Worm (Caenorhabditis elegans): Measurements from ENCODE around the gene ehn-3.

The ehn-3 gene

ce11 chrIV:5396769-5397168, 22.3 kb downstream of the ehn-3 start, which contains the start of gene ZK616.3:
Gene ZK616.3 (plus strand): TSS chrIV:5397069.
- TF ChIP-seq cnd-1 (tag; optimal IDR thresholded peaks at IDR 0.05) (no peak), blmp-1 (tag; optimal IDR thresholded peaks at IDR 0.05) (no peak), nhr-237 (tag; optimal IDR thresholded peaks at IDR 0.05) (no peak), mep-1 (tag; optimal IDR thresholded peaks at IDR 0.05) (no peak), mls-2 (tag; optimal IDR thresholded peaks at IDR 0.05) (no peak), mab-5 (tag; optimal IDR thresholded peaks at IDR 0.05) (no peak), M03D4.4 (tag; optimal IDR thresholded peaks at IDR 0.05) (no peak), ham-2 (GFP tag; optimal IDR thresholded peaks at IDR 0.05) (no peak), nhr-12 (tag; optimal IDR thresholded peaks at IDR 0.05) (no peak), elt-3 (tag; optimal IDR thresholded peaks at IDR 0.05) (no peak), unc-62 (GFP tag; optimal IDR thresholded peaks at IDR 0.05) (no peak), lin-32 (GFP tag; optimal IDR thresholded peaks at IDR 0.05) (no peak), snpc-4 (tag; optimal IDR thresholded peaks at IDR 0.05) (no peak)

ce11 chrIV:5394687-5395086, 24.3 kb downstream of the ehn-3 start, which contains the start of the genes perm-3 and swsn-6:
Gene perm-3 (minus strand): TSS chrIV:5394804.
Gene swsn-6 (plus strand): TSS chrIV:5395033.
- TF ChIP-seq sptf-1 (tag; optimal IDR thresholded peaks at IDR 0.05) (no peak), mep-1 (tag; optimal IDR thresholded peaks at IDR 0.05) (peak; percentile 39), sem-2 (GFP tag; optimal IDR thresholded peaks at IDR 0.05) (no peak), ceh-39 (tag; optimal IDR thresholded peaks at IDR 0.05) (peak; percentile 49), mls-2 (tag; optimal IDR thresholded peaks at IDR 0.05) (no peak), ces-1 (GFP tag; optimal IDR thresholded peaks at IDR 0.05) (peak; percentile 60), drap-1 (GFP tag; optimal IDR thresholded peaks at IDR 0.05) (no peak), lsy-2 (tag; optimal IDR thresholded peaks at IDR 0.05) (peak; percentile 65), lin-13 (tag; optimal IDR thresholded peaks at IDR 0.05) (peak; percentile 88), elt-3 (tag; optimal IDR thresholded peaks at IDR 0.05) (no peak), unc-39 (tag; optimal IDR thresholded peaks at IDR 0.05) (no peak), blmp-1 (tag; optimal IDR thresholded peaks at IDR 0.05) (no peak), pha-4 (tag; optimal IDR thresholded peaks at IDR 0.05) (peak; percentile 58), nhr-12 (tag; optimal IDR thresholded peaks at IDR 0.05) (no peak), zip-8 (tag; optimal IDR thresholded peaks at IDR 0.05) (no peak), unc-120 (tag; optimal IDR thresholded peaks at IDR 0.05; ENCODE audit: poor library complexity, severe bottlenecking) (no peak), tbx-8 (GFP tag; optimal IDR thresholded peaks at IDR 0.05) (no peak), mab-5 (tag; optimal IDR thresholded peaks at IDR 0.05) (no peak), ceh-83 (GFP tag; optimal IDR thresholded peaks at IDR 0.05) (no peak), ham-2 (GFP tag; optimal IDR thresholded peaks at IDR 0.05) (no peak), flh-1 (GFP tag; optimal IDR thresholded peaks at IDR 0.05) (no peak), hlh-1 (tag; optimal IDR thresholded peaks at IDR 0.05) (peak; percentile 28), bed-3 (GFP tag; optimal IDR thresholded peaks at IDR 0.05) (no peak), cnd-1 (tag; optimal IDR thresholded peaks at IDR 0.05) (peak; percentile 14)

ce11 chrIV:5393566-5393965, 25.5 kb downstream of the ehn-3 start:
- TF ChIP-seq mls-2 (tag; optimal IDR thresholded peaks at IDR 0.05) (no peak), unc-39 (tag; optimal IDR thresholded peaks at IDR 0.05) (no peak), ham-2 (GFP tag; optimal IDR thresholded peaks at IDR 0.05) (no peak), nhr-237 (tag; optimal IDR thresholded peaks at IDR 0.05) (no peak), ceh-83 (GFP tag; optimal IDR thresholded peaks at IDR 0.05) (no peak), ceh-43 (GFP tag; optimal IDR thresholded peaks at IDR 0.05) (no peak), zip-8 (tag; optimal IDR thresholded peaks at IDR 0.05) (no peak), pha-4 (tag; optimal IDR thresholded peaks at IDR 0.05) (no peak), snpc-4 (tag; optimal IDR thresholded peaks at IDR 0.05) (no peak), M03D4.4 (tag; optimal IDR thresholded peaks at IDR 0.05) (no peak), unc-120 (tag; optimal IDR thresholded peaks at IDR 0.05; ENCODE audit: poor library complexity, severe bottlenecking) (no peak), sptf-1 (tag; optimal IDR thresholded peaks at IDR 0.05) (no peak), unc-62 (GFP tag; optimal IDR thresholded peaks at IDR 0.05) (no peak)

ce11 chrIV:5391507-5392057, 27.4 kb downstream of the ehn-3 start, which contains the start of the genes htp-1 and ZK616.5:
Gene htp-1 (minus strand): TSS chrIV:5391557.
Gene ZK616.5 (plus strand): TSS chrIV:5391929.
- TF ChIP-seq unc-62 (GFP tag; optimal IDR thresholded peaks at IDR 0.05) (no peak), pha-4 (tag; optimal IDR thresholded peaks at IDR 0.05) (no peak), lsy-2 (tag; optimal IDR thresholded peaks at IDR 0.05) (no peak), hlh-1 (tag; optimal IDR thresholded peaks at IDR 0.05) (no peak), mab-5 (tag; optimal IDR thresholded peaks at IDR 0.05) (no peak), sptf-1 (tag; optimal IDR thresholded peaks at IDR 0.05) (no peak), nhr-76 (tag; optimal IDR thresholded peaks at IDR 0.05) (no peak), ham-2 (GFP tag; optimal IDR thresholded peaks at IDR 0.05) (no peak), drap-1 (GFP tag; optimal IDR thresholded peaks at IDR 0.05) (no peak), elt-3 (tag; optimal IDR thresholded peaks at IDR 0.05) (no peak), lin-13 (tag; optimal IDR thresholded peaks at IDR 0.05) (no peak)
